Worm (Caenorhabditis elegans) whole organism, L2 larva: ENCODE data around the gene spp-18.
A peak's percentile ranks its signal among the peaks of the same experiment; 100 is the strongest.

Source experiments
- ama-1 ChIP-seq: fragments of 150-350 bp; optimal IDR thresholded peaks from 2 replicates; lab custom pipeline; 2018; ENCODE audit warnings: inconsistent platforms
- elt-3 ChIP-seq: sonication (generic microtip); optimal IDR thresholded peaks from 2 replicates; lab custom pipeline; 2017; ENCODE audit warnings: missing biosample characterization, missing genetic modification characterization
- lin-39 ChIP-seq: fragments of 150-350 bp; optimal IDR thresholded peaks from 2 replicates; lab custom pipeline; 2014; ENCODE audit warnings: missing biosample characterization, missing genetic modification reagents, missing genetic modification characterization
- mdl-1 ChIP-seq, 2 experiments: fragments of 150-350 bp in 1 of 2; sonication (generic microtip) in 1 of 2; optimal IDR thresholded peaks; 2 replicates each; lab custom pipeline; 2017; ENCODE audit warnings: missing biosample characterization in 2 of 2, missing genetic modification characterization in 2 of 2
- nhr-23 ChIP-seq: fragments of 150-350 bp; optimal IDR thresholded peaks from 2 replicates; lab custom pipeline; 2014; ENCODE audit warnings: missing biosample characterization, missing genetic modification reagents, missing genetic modification characterization
- sma-9 ChIP-seq, 2 experiments: fragments of 150-350 bp in 1 of 2; sonication (generic microtip) in 1 of 2; optimal IDR thresholded peaks; 2 replicates each; lab custom pipeline; 2014 to 2016; ENCODE audit warnings: missing genetic modification characterization in 2 of 2, mild to moderate bottlenecking in 1 of 2, missing biosample characterization in 1 of 2, missing compliant biosample characterization in 1 of 2, missing genetic modification reagents in 1 of 2, moderate library complexity in 1 of 2
- snpc-4 ChIP-seq: fragments of 150-350 bp; optimal IDR thresholded peaks from 2 replicates; lab custom pipeline; 2014; ENCODE audit warnings: missing biosample characterization, missing genetic modification characterization
- unc-62 ChIP-seq: fragments of 150-350 bp; optimal IDR thresholded peaks from 2 replicates; lab custom pipeline; 2014; ENCODE audit warnings: missing biosample characterization, missing genetic modification reagents, missing genetic modification characterization

- no peak for TF ChIP-seq sma-9 (GFP tag; optimal IDR thresholded peaks at IDR 0.05; lab: Kevin White, UChicago)
- TF ChIP-seq sma-9 (tag; optimal IDR thresholded peaks at IDR 0.05; lab: Kevin White, UChicago): no peak
- TF ChIP-seq elt-3 (tag; lab: Kevin White, UChicago): no peak
- TF ChIP-seq mdl-1 (tag; optimal IDR thresholded peaks at IDR 0.05; lab: Kevin White, UChicago): no peak
- TF ChIP-seq ama-1 (lab: Kevin White, UChicago): no peak
- TF ChIP-seq lin-39: no peak
- TF ChIP-seq snpc-4 (tag; lab: Kevin White, UChicago): no peak
- TF ChIP-seq unc-62 (GFP tag; lab: Kevin White, UChicago): no peak
- TF ChIP-seq nhr-23 (tag; lab: Kevin White, UChicago): peak; percentile 97
Measured at ce11 chrIV:9613072-9613590, 19.6 kb downstream of the spp-18 start.
